Fruit fly (Drosophila melanogaster) whole organism, embryonic: Measurements from ENCODE around the gene CG17344.

Experiments
- ATbp ChIP-seq: fragments of 200-800 bp; sonication (Bioruptor generic); optimal IDR thresholded peaks from 2 replicates; lab custom pipeline; 2017; ENCODE audit warnings: missing biosample characterization, mild to moderate bottlenecking, missing genetic modification characterization, missing genetic modification reagents
- Atf-2 ChIP-seq: fragments of 200-800 bp; sonication (Bioruptor generic); optimal IDR thresholded peaks from 2 replicates; lab custom pipeline; 2016; ENCODE audit warnings: missing biosample characterization, missing genetic modification characterization
- Atf6 ChIP-seq: fragments of 200-800 bp; sonication (Bioruptor generic); IDR thresholded peaks from 2 replicates; pipeline ENCODE4 v1.3.6; 2022; ENCODE audit warnings: missing biosample characterization, missing genetic modification characterization
- B-H2 ChIP-seq: fragments of 200-800 bp; sonication (Bioruptor generic); optimal IDR thresholded peaks from 2 replicates; lab custom pipeline; 2018; ENCODE audit warnings: missing biosample characterization, mild to moderate bottlenecking, missing genetic modification characterization
- Bgb ChIP-seq: fragments of 200-800 bp; sonication (Bioruptor generic); IDR thresholded peaks from 2 replicates; pipeline ENCODE4 v1.3.6; 2022; ENCODE audit warnings: missing biosample characterization, missing genetic modification characterization; ENCODE audit not compliant: partially characterized antibody
- CG11560 ChIP-seq: fragments of 200-800 bp; sonication (Bioruptor generic); IDR thresholded peaks from 3 replicates; pipeline ENCODE4 v1.3.6; 2022; ENCODE audit warnings: missing biosample characterization, missing genetic modification characterization
- CG11723 ChIP-seq: fragments of 200-800 bp; sonication (Bioruptor generic); optimal IDR thresholded peaks from 2 replicates; lab custom pipeline; 2017; ENCODE audit warnings: missing biosample characterization, mild to moderate bottlenecking, missing genetic modification characterization
- CG12071 ChIP-seq: fragments of 200-800 bp; sonication (Bioruptor generic); optimal IDR thresholded peaks from 3 replicates; lab custom pipeline; 2018; ENCODE audit warnings: missing biosample characterization, mild to moderate bottlenecking, missing genetic modification characterization
- CG13287 ChIP-seq: fragments of 200-800 bp; sonication (Bioruptor generic); IDR thresholded peaks from 2 replicates; pipeline ENCODE4 v1.3.6; 2022; ENCODE audit warnings: missing biosample characterization, missing genetic modification characterization; ENCODE audit not compliant: partially characterized antibody
- CG13624 ChIP-seq: fragments of 200-800 bp; sonication (Bioruptor generic); optimal IDR thresholded peaks from 2 replicates; lab custom pipeline; 2016; ENCODE audit warnings: missing biosample characterization, missing genetic modification characterization
- CG14860 ChIP-seq: fragments of 200-800 bp; sonication (Bioruptor generic); IDR thresholded peaks from 3 replicates; pipeline ENCODE4 v1.3.6; 2022; ENCODE audit warnings: missing biosample characterization, missing genetic modification characterization; ENCODE audit not compliant: partially characterized antibody
- CG16779 ChIP-seq: fragments of 200-800 bp; sonication (Bioruptor generic); IDR thresholded peaks from 2 replicates; pipeline ENCODE4 v1.3.6; 2022; ENCODE audit warnings: missing biosample characterization, missing genetic modification characterization
- CG16813 ChIP-seq: fragments of 200-800 bp; sonication (Bioruptor generic); IDR thresholded peaks from 3 replicates; pipeline ENCODE4 v1.3.6; 2022; ENCODE audit warnings: missing biosample characterization, missing genetic modification characterization; ENCODE audit not compliant: partially characterized antibody
- CG2116 ChIP-seq: fragments of 200-800 bp; sonication (Bioruptor generic); optimal IDR thresholded peaks from 3 replicates; lab custom pipeline; 2018; ENCODE audit warnings: missing biosample characterization, mild to moderate bottlenecking, missing genetic modification characterization
- CG3163 ChIP-seq: fragments of 200-800 bp; sonication (Bioruptor generic); optimal IDR thresholded peaks from 3 replicates; lab custom pipeline; 2016; ENCODE audit warnings: missing biosample characterization, missing genetic modification characterization
- CG34224 ChIP-seq: fragments of 200-800 bp; sonication (Bioruptor generic); IDR thresholded peaks from 3 replicates; pipeline ENCODE4 v1.3.6; 2022; ENCODE audit warnings: missing biosample characterization, missing genetic modification characterization; ENCODE audit not compliant: partially characterized antibody
- CG3847 ChIP-seq: fragments of 200-800 bp; sonication (Bioruptor generic); IDR thresholded peaks from 2 replicates; pipeline ENCODE4 v1.3.6; 2022; ENCODE audit warnings: missing biosample characterization, missing genetic modification characterization
- CG4404 ChIP-seq: fragments of 200-800 bp; sonication (Bioruptor generic); IDR thresholded peaks from 2 replicates; pipeline ENCODE4 v1.3.6; 2022; ENCODE audit warnings: missing biosample characterization, missing genetic modification characterization
- CG6791 ChIP-seq: fragments of 200-800 bp; sonication (Bioruptor generic); IDR thresholded peaks from 3 replicates; pipeline ENCODE4 v1.3.6; 2022; ENCODE audit warnings: missing biosample characterization, missing genetic modification characterization; ENCODE audit not compliant: partially characterized antibody
- CG6854 ChIP-seq: fragments of 200-800 bp; sonication (Bioruptor generic); optimal IDR thresholded peaks from 3 replicates; lab custom pipeline; 2017; ENCODE audit warnings: missing biosample characterization, mild to moderate bottlenecking, missing genetic modification characterization
- CG7963 ChIP-seq: fragments of 200-800 bp; sonication (Bioruptor generic); IDR thresholded peaks from 3 replicates; pipeline ENCODE4 v1.3.6; 2022; ENCODE audit warnings: missing biosample characterization, missing genetic modification characterization; ENCODE audit not compliant: partially characterized antibody
- CG9609 ChIP-seq: fragments of 200-800 bp; sonication (Bioruptor generic); optimal IDR thresholded peaks from 3 replicates; lab custom pipeline; 2016; ENCODE audit warnings: missing biosample characterization, missing genetic modification characterization
- Doc3 ChIP-seq: fragments of 200-800 bp; sonication (Bioruptor generic); IDR thresholded peaks from 3 replicates; pipeline ENCODE4 v1.3.6; 2022; ENCODE audit warnings: missing biosample characterization, missing genetic modification characterization; ENCODE audit not compliant: partially characterized antibody
- Drgx ChIP-seq: fragments of 200-800 bp; sonication (Bioruptor generic); IDR thresholded peaks from 2 replicates; pipeline ENCODE4 v1.3.6; 2022; ENCODE audit warnings: missing biosample characterization, missing genetic modification characterization
- E2f2 ChIP-seq: fragments of 200-800 bp; sonication (Bioruptor generic); IDR thresholded peaks from 2 replicates; pipeline ENCODE4 v1.3.6; 2022; ENCODE audit warnings: missing biosample characterization, missing genetic modification characterization
- Gsc ChIP-seq: fragments of 200-800 bp; sonication (Bioruptor generic); IDR thresholded peaks from 2 replicates; pipeline ENCODE4 v1.3.6; 2022; ENCODE audit warnings: missing biosample characterization, missing genetic modification characterization
- MESR4 ChIP-seq: fragments of 200-800 bp; sonication (Bioruptor generic); optimal IDR thresholded peaks from 2 replicates; lab custom pipeline; 2018; ENCODE audit warnings: missing biosample characterization, mild to moderate bottlenecking, missing genetic modification characterization, moderate library complexity
- Mrtf ChIP-seq: fragments of 200-800 bp; sonication (Bioruptor generic); IDR thresholded peaks from 3 replicates; pipeline ENCODE4 v1.3.6; 2022; ENCODE audit warnings: missing biosample characterization, missing genetic modification characterization
- Oaz ChIP-seq: fragments of 200-800 bp; sonication (Bioruptor generic); IDR thresholded peaks from 2 replicates; pipeline ENCODE4 v1.3.6; 2022; ENCODE audit warnings: missing biosample characterization, missing genetic modification characterization
- Opbp ChIP-seq: fragments of 200-800 bp; sonication (Bioruptor generic); IDR thresholded peaks from 3 replicates; pipeline ENCODE4 v1.3.6; 2022; ENCODE audit warnings: missing biosample characterization, missing genetic modification characterization; ENCODE audit not compliant: partially characterized antibody
- Scr ChIP-seq: fragments of 200-800 bp; sonication (Bioruptor generic); IDR thresholded peaks from 2 replicates; pipeline ENCODE4 v1.3.6; 2022; ENCODE audit warnings: missing biosample characterization, missing genetic modification characterization; ENCODE audit not compliant: partially characterized antibody
- Sox100B ChIP-seq: fragments of 200-800 bp; sonication (Bioruptor generic); optimal IDR thresholded peaks from 3 replicates; lab custom pipeline; 2018; ENCODE audit warnings: missing biosample characterization, mild to moderate bottlenecking, missing genetic modification characterization
- bab2 ChIP-seq: fragments of 200-800 bp; sonication (Bioruptor generic); optimal IDR thresholded peaks from 2 replicates; lab custom pipeline; 2016; ENCODE audit warnings: missing biosample characterization, missing genetic modification characterization
- bbx ChIP-seq: fragments of 200-800 bp; sonication (Bioruptor generic); IDR thresholded peaks from 2 replicates; pipeline ENCODE4 v1.3.6; 2022; ENCODE audit warnings: missing biosample characterization, missing genetic modification characterization; ENCODE audit not compliant: partially characterized antibody
- bigmax ChIP-seq: fragments of 200-800 bp; sonication (Bioruptor generic); optimal IDR thresholded peaks from 2 replicates; lab custom pipeline; 2018; ENCODE audit warnings: missing biosample characterization, mild to moderate bottlenecking, missing genetic modification characterization
- da ChIP-seq: fragments of 200-800 bp; sonication (Bioruptor generic); optimal IDR thresholded peaks from 2 replicates; lab custom pipeline; 2016; ENCODE audit warnings: missing biosample characterization, missing genetic modification characterization
- gt ChIP-seq: fragments of 200-800 bp; sonication (Bioruptor generic); IDR thresholded peaks from 2 replicates; pipeline ENCODE4 v1.3.6; 2022; ENCODE audit warnings: missing biosample characterization, missing genetic modification characterization
- hb ChIP-seq: fragments of 200-800 bp; sonication (Bioruptor generic); IDR thresholded peaks from 3 replicates; pipeline ENCODE4 v1.3.6; 2022; ENCODE audit warnings: missing biosample characterization, missing genetic modification characterization; ENCODE audit not compliant: partially characterized antibody
- hbn ChIP-seq: fragments of 200-800 bp; sonication (Bioruptor generic); IDR thresholded peaks from 2 replicates; pipeline ENCODE4 v1.3.6; 2022; ENCODE audit warnings: missing biosample characterization, missing genetic modification characterization; ENCODE audit not compliant: partially characterized antibody
- knrl ChIP-seq: fragments of 200-800 bp; sonication (Bioruptor generic); IDR thresholded peaks from 3 replicates; pipeline ENCODE4 v1.3.6; 2022; ENCODE audit warnings: missing biosample characterization, missing genetic modification characterization; ENCODE audit not compliant: partially characterized antibody
- maf-S ChIP-seq: fragments of 200-800 bp; sonication (Bioruptor generic); optimal IDR thresholded peaks from 2 replicates; lab custom pipeline; 2016; ENCODE audit warnings: missing biosample characterization, missing genetic modification characterization
- mam ChIP-seq: fragments of 200-800 bp; sonication (Bioruptor generic); optimal IDR thresholded peaks from 3 replicates; lab custom pipeline; 2016; ENCODE audit warnings: missing biosample characterization, missing genetic modification characterization
- mld ChIP-seq: fragments of 200-800 bp; sonication (Bioruptor generic); IDR thresholded peaks from 3 replicates; pipeline ENCODE4 v1.3.6; 2022; ENCODE audit warnings: missing biosample characterization, missing genetic modification characterization; ENCODE audit not compliant: partially characterized antibody
- p53 ChIP-seq: fragments of 200-800 bp; sonication (Bioruptor generic); optimal IDR thresholded peaks from 2 replicates; lab custom pipeline; 2016; ENCODE audit warnings: missing biosample characterization, missing genetic modification characterization
- pzg ChIP-seq: fragments of 200-800 bp; sonication (Bioruptor generic); optimal IDR thresholded peaks from 3 replicates; lab custom pipeline; 2018; ENCODE audit warnings: missing biosample characterization, mild to moderate bottlenecking, missing genetic modification characterization, moderate library complexity
- rib ChIP-seq: fragments of 200-800 bp; sonication (Bioruptor generic); IDR thresholded peaks from 2 replicates; pipeline ENCODE4 v1.3.6; 2022; ENCODE audit warnings: missing biosample characterization, missing genetic modification characterization
- sug ChIP-seq: fragments of 200-800 bp; optimal IDR thresholded peaks from 2 replicates; lab custom pipeline; 2019; ENCODE audit warnings: missing biosample characterization, mild to moderate bottlenecking, missing genetic modification characterization, moderate library complexity
- tio ChIP-seq: fragments of 200-800 bp; sonication (Bioruptor generic); optimal IDR thresholded peaks from 2 replicates; lab custom pipeline; 2017; ENCODE audit warnings: missing biosample characterization, missing genetic modification characterization, inconsistent platforms
- vnd ChIP-seq: fragments of 200-800 bp; sonication (Bioruptor generic); IDR thresholded peaks from 3 replicates; pipeline ENCODE4 v1.3.6; 2022; ENCODE audit warnings: missing biosample characterization, missing genetic modification characterization; ENCODE audit not compliant: partially characterized antibody

Gene CG17344

dm6 chr2L:19123472-19124070 is 21.7 kb downstream of the CG17344 start, which contains the start of gene Phb1 (continued):
- peak; percentile 93 for TF ChIP-seq CG14860 (GFP tag; lab: Robert Waterston, UW)
- TF ChIP-seq bab2 = no peak
- TF ChIP-seq B-H2 (GFP tag; lab: Kevin White, UChicago) = no peak
- no peak for TF ChIP-seq maf-S (GFP tag; lab: Kevin White, UChicago)
- TF ChIP-seq CG7963 (GFP tag; lab: Robert Waterston, UW) = peak; percentile 95
- TF ChIP-seq Scr (GFP tag; lab: Robert Waterston, UW) = peak; percentile 84
- TF ChIP-seq CG3847 = no peak
- no peak for TF ChIP-seq mam (GFP tag; lab: Kevin White, UChicago)
- peak; percentile 87 for TF ChIP-seq Bgb (GFP tag; lab: Robert Waterston, UW)
- TF ChIP-seq CG6791 (GFP tag; lab: Robert Waterston, UW) = peak; percentile 91
- peak; percentile 92 for TF ChIP-seq Opbp
- peak; percentile 90 for TF ChIP-seq CG13287 (GFP tag; lab: Robert Waterston, UW)
- TF ChIP-seq CG9609 = no peak
- peak; percentile 88 for TF ChIP-seq E2f2
- no peak for TF ChIP-seq Atf-2 (GFP tag; lab: Kevin White, UChicago)
- no peak for TF ChIP-seq tio (GFP tag; lab: Kevin White, UChicago)
- TF ChIP-seq hbn = peak; percentile 72
- TF ChIP-seq bigmax = peak; percentile 98
- no peak for TF ChIP-seq Drgx (GFP tag; lab: Robert Waterston, UW)
- TF ChIP-seq CG34224 (GFP tag; lab: Robert Waterston, UW) = peak; percentile 94
- no peak for TF ChIP-seq Oaz
- peak; percentile 59; the same call in 2 of the 3 replicates for TF ChIP-seq knrl (GFP tag; lab: Robert Waterston, UW)
- TF ChIP-seq CG6854 (GFP tag; lab: Kevin White, UChicago) = no peak
- peak; percentile 76 for TF ChIP-seq Doc3
- 0 out of 2 replicates have a peak, but pooled peaks have one; percentile 6 for TF ChIP-seq Atf6 (GFP tag; lab: Robert Waterston, UW)
- no peak for TF ChIP-seq CG16779 (GFP tag; lab: Robert Waterston, UW)
- TF ChIP-seq CG11560 = peak; percentile 97
- TF ChIP-seq MESR4 = peak; percentile 43
- no peak for TF ChIP-seq CG3163
- TF ChIP-seq vnd (GFP tag; lab: Robert Waterston, UW) = peak; percentile 87
- TF ChIP-seq ATbp (GFP tag; lab: Kevin White, UChicago) = no peak
- peak; percentile 93 for TF ChIP-seq mld (GFP tag; lab: Robert Waterston, UW)
- no peak for TF ChIP-seq Mrtf (GFP tag; lab: Robert Waterston, UW)
- peak; percentile 92 for TF ChIP-seq hb (GFP tag; lab: Robert Waterston, UW)
- no peak for TF ChIP-seq CG13624 (GFP tag; lab: Kevin White, UChicago)
- no peak for TF ChIP-seq da (GFP tag; lab: Kevin White, UChicago)
- TF ChIP-seq CG16813 (GFP tag; lab: Robert Waterston, UW) = peak; percentile 84
- peak; percentile 82 for TF ChIP-seq CG2116 (GFP tag; lab: Kevin White, UChicago)
- no peak for TF ChIP-seq Sox100B (GFP tag; lab: Kevin White, UChicago)
- no peak for TF ChIP-seq CG12071 (GFP tag; lab: Kevin White, UChicago)
- TF ChIP-seq gt = no peak
- peak; percentile 45 for TF ChIP-seq pzg
- TF ChIP-seq CG4404 (GFP tag; lab: Robert Waterston, UW) = no peak
- TF ChIP-seq sug (tag; lab: Kevin White, UChicago) = peak; percentile 85
- no peak for TF ChIP-seq rib (GFP tag; lab: Robert Waterston, UW)
- TF ChIP-seq CG11723 (GFP tag; lab: Kevin White, UChicago) = no peak
- no peak for TF ChIP-seq Gsc (GFP tag; lab: Robert Waterston, UW)
- no peak for TF ChIP-seq p53 (GFP tag; lab: Kevin White, UChicago)
- TF ChIP-seq bbx (GFP tag; lab: Robert Waterston, UW) = peak; percentile 90
